Fruit fly (Drosophila melanogaster) whole organism, embryonic: Measurements from ENCODE around the gene CG15336.

Source experiments
- Bteb2 ChIP-seq: fragments of 200-800 bp; sonication (Bioruptor generic); optimal IDR thresholded peaks from 2 replicates; lab custom pipeline; 2016; ENCODE audit warnings: missing biosample characterization, missing genetic modification characterization
- CG12104 ChIP-seq: fragments of 200-800 bp; sonication (Bioruptor generic); optimal IDR thresholded peaks from 3 replicates; lab custom pipeline; 2016; ENCODE audit warnings: missing biosample characterization, missing genetic modification characterization
- CG12769 ChIP-seq: fragments of 200-800 bp; sonication (Bioruptor generic); optimal IDR thresholded peaks from 2 replicates; lab custom pipeline; 2019; ENCODE audit warnings: missing biosample characterization, mild to moderate bottlenecking, missing genetic modification characterization, moderate library complexity
- CG13287 ChIP-seq: fragments of 200-800 bp; sonication (Bioruptor generic); IDR thresholded peaks from 2 replicates; pipeline ENCODE4 v1.3.6; 2022; ENCODE audit warnings: missing biosample characterization, missing genetic modification characterization; ENCODE audit not compliant: partially characterized antibody
- CG13894 ChIP-seq: fragments of 200-800 bp; sonication (Bioruptor generic); optimal IDR thresholded peaks from 3 replicates; lab custom pipeline; 2018; ENCODE audit warnings: missing biosample characterization, mild to moderate bottlenecking, missing genetic modification characterization, moderate library complexity
- CG14710 ChIP-seq: fragments of 200-800 bp; sonication (Bioruptor generic); optimal IDR thresholded peaks from 3 replicates; lab custom pipeline; 2019; ENCODE audit warnings: missing biosample characterization, mild to moderate bottlenecking, missing genetic modification characterization, moderate library complexity
- CG14965 ChIP-seq: fragments of 200-800 bp; sonication (Bioruptor generic); optimal IDR thresholded peaks from 2 replicates; lab custom pipeline; 2016; ENCODE audit warnings: missing biosample characterization, missing genetic modification characterization, borderline replicate concordance
- CG15479 ChIP-seq: fragments of 200-800 bp; sonication (Bioruptor generic); optimal IDR thresholded peaks from 3 replicates; lab custom pipeline; 2019; ENCODE audit warnings: missing biosample characterization, mild to moderate bottlenecking, missing genetic modification characterization, moderate library complexity
- CG17328 ChIP-seq: fragments of 200-800 bp; sonication (Bioruptor generic); IDR thresholded peaks from 2 replicates; pipeline ENCODE4 v1.3.6; 2022; ENCODE audit warnings: missing biosample characterization, missing genetic modification characterization
- CG17829 ChIP-seq: fragments of 200-800 bp; optimal IDR thresholded peaks from 2 replicates; lab custom pipeline; 2019; ENCODE audit warnings: missing biosample characterization, mild to moderate bottlenecking, missing genetic modification characterization, moderate library complexity
- CG2889 ChIP-seq: fragments of 200-800 bp; sonication (Bioruptor generic); IDR thresholded peaks from 3 replicates; pipeline ENCODE4 v1.3.6; 2022; ENCODE audit warnings: missing biosample characterization, missing genetic modification characterization
- CG3281 ChIP-seq: fragments of 200-800 bp; sonication (Bioruptor generic); optimal IDR thresholded peaks from 3 replicates; lab custom pipeline; 2017; ENCODE audit warnings: missing biosample characterization, mild to moderate bottlenecking, missing genetic modification characterization
- CG4617 ChIP-seq: fragments of 200-800 bp; sonication (Bioruptor generic); optimal IDR thresholded peaks from 3 replicates; lab custom pipeline; 2016; ENCODE audit warnings: missing biosample characterization, missing genetic modification characterization, borderline replicate concordance
- CG4730 ChIP-seq: fragments of 200-800 bp; sonication (Bioruptor generic); IDR thresholded peaks from 2 replicates; pipeline ENCODE4 v1.3.6; 2022; ENCODE audit warnings: missing biosample characterization, missing genetic modification characterization
- CG6791 ChIP-seq: fragments of 200-800 bp; sonication (Bioruptor generic); IDR thresholded peaks from 3 replicates; pipeline ENCODE4 v1.3.6; 2022; ENCODE audit warnings: missing biosample characterization, missing genetic modification characterization; ENCODE audit not compliant: partially characterized antibody
- CG7839 ChIP-seq: fragments of 200-800 bp; sonication (Bioruptor generic); optimal IDR thresholded peaks from 3 replicates; lab custom pipeline; 2018; ENCODE audit warnings: missing biosample characterization, mild to moderate bottlenecking, missing genetic modification characterization, moderate library complexity
- CG8388 ChIP-seq: fragments of 200-800 bp; sonication (Bioruptor generic); optimal IDR thresholded peaks from 2 replicates; lab custom pipeline; 2019; ENCODE audit warnings: missing biosample characterization, mild to moderate bottlenecking, missing genetic modification characterization, moderate library complexity
- CG9797 ChIP-seq: fragments of 200-800 bp; sonication (Bioruptor generic); optimal IDR thresholded peaks from 3 replicates; lab custom pipeline; 2018; ENCODE audit warnings: missing biosample characterization, mild to moderate bottlenecking, missing genetic modification characterization
- CG9876 ChIP-seq: fragments of 200-800 bp; sonication (Bioruptor generic); optimal IDR thresholded peaks from 2 replicates; lab custom pipeline; 2016; ENCODE audit warnings: missing biosample characterization, missing genetic modification characterization
- Camta ChIP-seq: fragments of 200-800 bp; sonication (Bioruptor generic); optimal IDR thresholded peaks from 2 replicates; lab custom pipeline; 2016; ENCODE audit warnings: missing biosample characterization, missing genetic modification characterization
- Dll ChIP-seq: fragments of 200-800 bp; sonication (Bioruptor generic); IDR thresholded peaks from 4 replicates; pipeline ENCODE4 v1.3.6; 2022; ENCODE audit warnings: missing biosample characterization, missing genetic modification characterization; ENCODE audit not compliant: partially characterized antibody
- HLH3B ChIP-seq: fragments of 200-800 bp; sonication (Bioruptor generic); IDR thresholded peaks from 2 replicates; pipeline ENCODE4 v1.3.6; 2022; ENCODE audit warnings: missing biosample characterization, missing genetic modification characterization
- Hey ChIP-seq: fragments of 200-800 bp; sonication (Bioruptor generic); optimal IDR thresholded peaks from 3 replicates; lab custom pipeline; 2018; ENCODE audit warnings: missing biosample characterization, mild to moderate bottlenecking, missing genetic modification characterization
- HmgZ ChIP-seq: fragments of 200-800 bp; sonication (Bioruptor generic); optimal IDR thresholded peaks from 2 replicates; lab custom pipeline; 2018; ENCODE audit warnings: missing biosample characterization, mild to moderate bottlenecking, missing genetic modification characterization
- MESR4 ChIP-seq: fragments of 200-800 bp; sonication (Bioruptor generic); optimal IDR thresholded peaks from 2 replicates; lab custom pipeline; 2018; ENCODE audit warnings: missing biosample characterization, mild to moderate bottlenecking, missing genetic modification characterization, moderate library complexity
- Mes4 ChIP-seq: fragments of 200-800 bp; sonication (Bioruptor generic); optimal IDR thresholded peaks from 2 replicates; lab custom pipeline; 2016; ENCODE audit warnings: missing biosample characterization, missing genetic modification characterization
- NFAT ChIP-seq: fragments of 200-800 bp; sonication (Bioruptor generic); IDR thresholded peaks from 2 replicates; pipeline ENCODE4 v1.3.6; 2022; ENCODE audit warnings: missing biosample characterization, missing genetic modification characterization
- Neu2 ChIP-seq: fragments of 200-800 bp; sonication (Bioruptor generic); optimal IDR thresholded peaks from 3 replicates; lab custom pipeline; 2016; ENCODE audit warnings: missing biosample characterization, missing genetic modification characterization, borderline replicate concordance
- Nf-YB ChIP-seq: fragments of 200-800 bp; sonication (Bioruptor generic); optimal IDR thresholded peaks from 3 replicates; lab custom pipeline; 2019; ENCODE audit warnings: missing biosample characterization, mild to moderate bottlenecking, missing genetic modification characterization, moderate library complexity
- Rfx ChIP-seq: fragments of 200-800 bp; sonication (Bioruptor generic); IDR thresholded peaks from 2 replicates; pipeline ENCODE4 v1.3.6; 2022; ENCODE audit warnings: missing biosample characterization, missing genetic modification characterization
- Sin3A ChIP-seq: fragments of >200 bp; optimal IDR thresholded peaks from 2 replicates; lab custom pipeline; 2018
- ap ChIP-seq: fragments of 200-800 bp; sonication (Bioruptor generic); IDR thresholded peaks from 2 replicates; pipeline ENCODE4 v1.3.6; 2022; ENCODE audit warnings: missing biosample characterization, missing genetic modification characterization
- bcd ChIP-seq: fragments of 200-800 bp; sonication (Bioruptor generic); optimal IDR thresholded peaks from 2 replicates; lab custom pipeline; 2017; ENCODE audit warnings: missing biosample characterization, mild to moderate bottlenecking, missing genetic modification characterization
- chn ChIP-seq: fragments of 200-800 bp; sonication (Bioruptor generic); optimal IDR thresholded peaks from 2 replicates; lab custom pipeline; 2016; ENCODE audit warnings: missing biosample characterization, missing genetic modification characterization
- crp ChIP-seq, 2 experiments: fragments of 200-800 bp; sonication (Bioruptor generic); optimal IDR thresholded peaks; 2 replicates in 1 of 2; 3 replicates in 1 of 2; lab custom pipeline; 2017; ENCODE audit warnings: missing biosample characterization in 2 of 2, missing genetic modification characterization in 2 of 2, mild to moderate bottlenecking in 1 of 2, moderate library complexity in 1 of 2
- dimm ChIP-seq: fragments of 200-800 bp; sonication (Bioruptor generic); IDR thresholded peaks from 2 replicates; pipeline ENCODE4 v1.3.6; 2022; ENCODE audit warnings: missing biosample characterization, missing genetic modification characterization
- gfzf ChIP-seq: fragments of 200-800 bp; sonication (Bioruptor generic); optimal IDR thresholded peaks from 2 replicates; lab custom pipeline; 2016; ENCODE audit warnings: missing biosample characterization, mild to moderate bottlenecking, missing genetic modification characterization, moderate library complexity
- knrl ChIP-seq: fragments of 200-800 bp; sonication (Bioruptor generic); IDR thresholded peaks from 3 replicates; pipeline ENCODE4 v1.3.6; 2022; ENCODE audit warnings: missing biosample characterization, missing genetic modification characterization; ENCODE audit not compliant: partially characterized antibody
- lbe ChIP-seq: fragments of 200-800 bp; sonication (Bioruptor generic); optimal IDR thresholded peaks from 2 replicates; lab custom pipeline; 2016; ENCODE audit warnings: missing biosample characterization, mild to moderate bottlenecking, missing genetic modification characterization
- nom ChIP-seq: fragments of 200-800 bp; sonication (Bioruptor generic); optimal IDR thresholded peaks from 2 replicates; lab custom pipeline; 2017; ENCODE audit warnings: missing biosample characterization, missing genetic modification characterization, mild to moderate bottlenecking, moderate library complexity, missing genetic modification reagents
- oc ChIP-seq: fragments of 200-800 bp; sonication (Bioruptor generic); optimal IDR thresholded peaks from 2 replicates; lab custom pipeline; 2018; ENCODE audit warnings: missing biosample characterization, mild to moderate bottlenecking, missing genetic modification characterization, moderate library complexity
- org-1 ChIP-seq: fragments of 200-800 bp; sonication (Bioruptor generic); optimal IDR thresholded peaks from 2 replicates; lab custom pipeline; 2017; ENCODE audit warnings: missing biosample characterization, missing genetic modification characterization
- ro ChIP-seq: fragments of 200-800 bp; sonication (Bioruptor generic); IDR thresholded peaks from 2 replicates; pipeline ENCODE4 v1.3.6; 2022; ENCODE audit warnings: missing biosample characterization, missing genetic modification characterization
- salm ChIP-seq: fragments of 200-800 bp; sonication (Bioruptor generic); optimal IDR thresholded peaks from 2 replicates; lab custom pipeline; 2018; ENCODE audit warnings: missing biosample characterization, mild to moderate bottlenecking, missing genetic modification characterization
- sc ChIP-seq, 3 experiments: fragments of >200 bp in 2 of 3; fragments of 200-800 bp in 1 of 3; sonication (Bioruptor generic) in 1 of 3; optimal IDR thresholded peaks; 2 replicates in 2 of 3; 3 replicates in 1 of 3; lab custom pipeline; 2017; ENCODE audit warnings: mild to moderate bottlenecking in 1 of 3, missing biosample characterization in 1 of 3, missing genetic modification characterization in 1 of 3, missing genetic modification reagents in 1 of 3
- sima ChIP-seq: fragments of 200-800 bp; sonication (Bioruptor generic); optimal IDR thresholded peaks from 2 replicates; lab custom pipeline; 2016; ENCODE audit warnings: missing biosample characterization, missing genetic modification characterization
- toy ChIP-seq: fragments of 200-800 bp; sonication (Bioruptor generic); IDR thresholded peaks from 2 replicates; pipeline ENCODE4 v1.3.6; 2022; ENCODE audit warnings: missing biosample characterization, missing genetic modification characterization
- trh ChIP-seq: fragments of 200-800 bp; sonication (Bioruptor generic); optimal IDR thresholded peaks from 2 replicates; lab custom pipeline; 2016; ENCODE audit warnings: missing biosample characterization, missing genetic modification characterization

The CG15336 gene

dm6 chrX:8100026-8100825 lies 47.5 kb upstream of the CG15336 start (continued):
- TF ChIP-seq Neu2 (GFP tag; lab: Kevin White, UChicago): no peak
- TF ChIP-seq MESR4 (GFP tag; lab: Kevin White, UChicago): peak; percentile 22
- peak; percentile 47 for TF ChIP-seq Camta (GFP tag; lab: Kevin White, UChicago)
- TF ChIP-seq Mes4 (GFP tag; lab: Kevin White, UChicago): peak; percentile 26
- TF ChIP-seq Dll (GFP tag; lab: Robert Waterston, UW): no peak
- peak; percentile 67 for TF ChIP-seq CG12769
- TF ChIP-seq CG3281 (GFP tag; lab: Kevin White, UChicago): peak; percentile 85
- no peak for TF ChIP-seq sima (GFP tag; lab: Kevin White, UChicago)
- peak; percentile 90 for TF ChIP-seq CG7839 (tag; lab: Kevin White, UChicago)
- TF ChIP-seq ro (GFP tag; lab: Robert Waterston, UW): 0 out of 2 replicates have a peak, but pooled peaks have one; percentile 41
- no peak for TF ChIP-seq gfzf (GFP tag; lab: Kevin White, UChicago)
- TF ChIP-seq CG9876: no peak
- TF ChIP-seq CG17829 (tag; lab: Kevin White, UChicago): peak; percentile 66
- peak; percentile 63; the same call in 1 of the 2 replicates for TF ChIP-seq toy (GFP tag; lab: Robert Waterston, UW)
- peak; percentile 68 for TF ChIP-seq CG12104 (GFP tag; lab: Kevin White, UChicago)
- TF ChIP-seq NFAT: peak; percentile 64
- no peak for TF ChIP-seq CG6791
- TF ChIP-seq CG9797: no peak
- peak; percentile 85 for TF ChIP-seq oc (tag; lab: Kevin White, UChicago)
- peak; percentile 80 for TF ChIP-seq CG4730 (GFP tag; lab: Robert Waterston, UW)
- peak; percentile 49 for TF ChIP-seq lbe (GFP tag; lab: Kevin White, UChicago)
- TF ChIP-seq CG2889 (GFP tag; lab: Robert Waterston, UW): peak; percentile 73
- TF ChIP-seq CG13287 (GFP tag; lab: Robert Waterston, UW): no peak
- TF ChIP-seq ap (GFP tag; lab: Robert Waterston, UW): peak; percentile 82
- TF ChIP-seq bcd (GFP tag; lab: Kevin White, UChicago): peak; percentile 74
- no peak for TF ChIP-seq trh (GFP tag; lab: Kevin White, UChicago)
- peak; percentile 80 for TF ChIP-seq CG13894 (tag; lab: Kevin White, UChicago)
- peak; percentile 67 for TF ChIP-seq salm
- TF ChIP-seq Hey (tag; lab: Kevin White, UChicago): no peak
- peak; percentile 68 for TF ChIP-seq CG14710 (tag; lab: Kevin White, UChicago)
- peak; percentile 70 for TF ChIP-seq org-1
- peak; percentile 92 for TF ChIP-seq HLH3B
- peak; percentile 57 for TF ChIP-seq Bteb2 (GFP tag; lab: Kevin White, UChicago)
- TF ChIP-seq HmgZ (tag; lab: Kevin White, UChicago): peak; percentile 75
- peak; percentile 88 for TF ChIP-seq CG17328 (GFP tag; lab: Robert Waterston, UW)
- TF ChIP-seq Nf-YB: peak; percentile 63
- TF ChIP-seq CG14965 (GFP tag; lab: Kevin White, UChicago): no peak
- TF ChIP-seq dimm: 0 out of 2 replicates have a peak, but pooled peaks have one; percentile 48
- peak; percentile 67 for TF ChIP-seq chn
- TF ChIP-seq knrl: no peak
- TF ChIP-seq Rfx (GFP tag; lab: Robert Waterston, UW): peak; percentile 87
- no peak for TF ChIP-seq sc (optimal IDR thresholded peaks at IDR 0.05; lab: Kevin White, UChicago)
- TF ChIP-seq sc (GFP tag; optimal IDR thresholded peaks at IDR 0.05; lab: Kevin White, UChicago): peak; percentile 69
- TF ChIP-seq CG15479 (GFP tag; lab: Kevin White, UChicago): no peak
- peak in 1 of 2 experiments; percentile 11 for TF ChIP-seq crp (GFP tag; optimal IDR thresholded peaks at IDR 0.05; lab: Kevin White, UChicago)
- no peak for TF ChIP-seq Sin3A (lab: Kevin White, UChicago)
- peak; percentile 26 for TF ChIP-seq CG4617
- TF ChIP-seq CG8388 (GFP tag; lab: Kevin White, UChicago): peak; percentile 81
- TF ChIP-seq nom: peak; percentile 20
